Fruit fly (Drosophila melanogaster) whole organism, embryonic: ENCODE measurements around the gene RpL34b.

ENCODE experiments used
- Bteb2 ChIP-seq: fragments of 200-800 bp; sonication (Bioruptor generic); optimal IDR thresholded peaks from 2 replicates; lab custom pipeline; 2016; ENCODE audit warnings: missing biosample characterization, missing genetic modification characterization
- CG10274 ChIP-seq: fragments of 200-800 bp; sonication (Bioruptor generic); optimal IDR thresholded peaks from 3 replicates; lab custom pipeline; 2017; ENCODE audit warnings: missing biosample characterization, mild to moderate bottlenecking, missing genetic modification characterization
- CG10979 ChIP-seq: fragments of 200-800 bp; sonication (Bioruptor generic); optimal IDR thresholded peaks from 2 replicates; lab custom pipeline; 2018; ENCODE audit warnings: missing biosample characterization, mild to moderate bottlenecking, missing genetic modification characterization, moderate library complexity
- CG12071 ChIP-seq: fragments of 200-800 bp; sonication (Bioruptor generic); optimal IDR thresholded peaks from 3 replicates; lab custom pipeline; 2018; ENCODE audit warnings: missing biosample characterization, mild to moderate bottlenecking, missing genetic modification characterization
- CG1233 ChIP-seq: fragments of 200-800 bp; sonication (Bioruptor generic); optimal IDR thresholded peaks from 4 replicates; lab custom pipeline; 2018; ENCODE audit warnings: missing biosample characterization, mild to moderate bottlenecking, missing genetic modification characterization
- CG13123 ChIP-seq: fragments of 200-800 bp; sonication (Bioruptor generic); optimal IDR thresholded peaks from 2 replicates; lab custom pipeline; 2016; ENCODE audit warnings: missing biosample characterization, missing genetic modification characterization
- CG14050 ChIP-seq: fragments of 200-800 bp; sonication (Bioruptor generic); IDR thresholded peaks from 3 replicates; pipeline ENCODE4 v1.3.6; 2022; ENCODE audit warnings: missing biosample characterization, missing genetic modification characterization
- CG14667 ChIP-seq: fragments of 200-800 bp; sonication (Bioruptor generic); IDR thresholded peaks from 2 replicates; pipeline ENCODE4 v1.3.6; 2022; ENCODE audit warnings: missing biosample characterization, missing genetic modification characterization
- CG2199 ChIP-seq: fragments of 200-800 bp; sonication (Bioruptor generic); IDR thresholded peaks from 3 replicates; pipeline ENCODE4 v1.3.6; 2022; ENCODE audit warnings: missing biosample characterization, missing genetic modification characterization
- CG2202 ChIP-seq: fragments of 200-800 bp; sonication (Bioruptor generic); optimal IDR thresholded peaks from 2 replicates; lab custom pipeline; 2018; ENCODE audit warnings: missing biosample characterization, mild to moderate bottlenecking, missing genetic modification characterization
- CG2678 ChIP-seq: fragments of 200-800 bp; sonication (Bioruptor generic); optimal IDR thresholded peaks from 3 replicates; lab custom pipeline; 2019; ENCODE audit warnings: missing biosample characterization, mild to moderate bottlenecking, missing genetic modification characterization, moderate library complexity
- CG2712 ChIP-seq: fragments of 200-800 bp; optimal IDR thresholded peaks from 3 replicates; lab custom pipeline; 2019; ENCODE audit warnings: missing biosample characterization, mild to moderate bottlenecking, missing genetic modification characterization, moderate library complexity
- CG3065 ChIP-seq: fragments of 200-800 bp; sonication (Bioruptor generic); optimal IDR thresholded peaks from 2 replicates; lab custom pipeline; 2016; ENCODE audit warnings: missing biosample characterization, missing genetic modification characterization
- CG32772 ChIP-seq: fragments of 200-800 bp; sonication (Bioruptor generic); IDR thresholded peaks from 2 replicates; pipeline ENCODE4 v1.3.6; 2022; ENCODE audit warnings: missing biosample characterization, missing genetic modification characterization
- CG43689 ChIP-seq: fragments of 200-800 bp; sonication (Bioruptor generic); IDR thresholded peaks from 2 replicates; pipeline ENCODE4 v1.3.6; 2022; ENCODE audit warnings: missing biosample characterization, missing genetic modification characterization
- CG6175 ChIP-seq: fragments of 200-800 bp; sonication (Bioruptor generic); IDR thresholded peaks from 3 replicates; pipeline ENCODE4 v1.3.6; 2022; ENCODE audit warnings: missing biosample characterization, missing genetic modification characterization
- CG7839 ChIP-seq: fragments of 200-800 bp; sonication (Bioruptor generic); optimal IDR thresholded peaks from 3 replicates; lab custom pipeline; 2018; ENCODE audit warnings: missing biosample characterization, mild to moderate bottlenecking, missing genetic modification characterization, moderate library complexity
- Dref ChIP-seq: fragments of 200-800 bp; sonication (Bioruptor generic); IDR thresholded peaks from 2 replicates; pipeline ENCODE4 v1.3.6; 2022; ENCODE audit warnings: missing biosample characterization, missing genetic modification characterization
- Ets65A ChIP-seq: fragments of 200-800 bp; sonication (Bioruptor generic); peaks from one replicate; lab custom pipeline; 2016; ENCODE audit warnings: missing biosample characterization, missing genetic modification characterization
- H15 ChIP-seq: fragments of 200-800 bp; sonication (Bioruptor generic); IDR thresholded peaks from 3 replicates; pipeline ENCODE4 v1.3.6; 2022; ENCODE audit warnings: missing biosample characterization, missing genetic modification characterization
- HLH4C ChIP-seq: fragments of 200-800 bp; sonication (Bioruptor generic); IDR thresholded peaks from 3 replicates; pipeline ENCODE4 v1.3.6; 2022; ENCODE audit warnings: missing biosample characterization, missing genetic modification characterization; ENCODE audit not compliant: partially characterized antibody
- Lhr ChIP-seq: fragments of 200-800 bp; sonication (Bioruptor generic); optimal IDR thresholded peaks from 3 replicates; lab custom pipeline; 2017; ENCODE audit warnings: mild to moderate bottlenecking, missing biosample characterization, missing genetic modification reagents, missing genetic modification characterization
- Lpt ChIP-seq: fragments of >200 bp; optimal IDR thresholded peaks from 2 replicates; lab custom pipeline; 2018; ENCODE audit warnings: missing biosample characterization, missing genetic modification characterization
- Med ChIP-seq: fragments of 200-800 bp; sonication (Bioruptor generic); peaks from one replicate; lab custom pipeline; 2016; ENCODE audit warnings: missing biosample characterization, missing genetic modification characterization, mild to moderate bottlenecking, inconsistent platforms, moderate library complexity
- NC2β ChIP-seq: fragments of 200-800 bp; sonication (Bioruptor generic); optimal IDR thresholded peaks from 2 replicates; lab custom pipeline; 2016; ENCODE audit warnings: missing biosample characterization, missing genetic modification characterization
- PHDP ChIP-seq: fragments of 200-800 bp; sonication (Bioruptor generic); optimal IDR thresholded peaks from 3 replicates; lab custom pipeline; 2018; ENCODE audit warnings: missing biosample characterization, mild to moderate bottlenecking, missing genetic modification characterization, moderate library complexity
- Six4 ChIP-seq: fragments of 200-800 bp; sonication (Bioruptor generic); optimal IDR thresholded peaks from 2 replicates; lab custom pipeline; 2016; ENCODE audit warnings: missing biosample characterization, missing genetic modification characterization
- Sry-δ ChIP-seq: fragments of 200-800 bp; sonication (Bioruptor generic); optimal IDR thresholded peaks from 2 replicates; lab custom pipeline; 2016; ENCODE audit warnings: missing biosample characterization, missing genetic modification characterization
- Trl ChIP-seq, 3 experiments: fragments of >200 bp in 2 of 3; fragments of 200-800 bp in 1 of 3; sonication (Bioruptor generic) in 1 of 3; optimal IDR thresholded peaks; 2 replicates in 1 of 3; 3 replicates in 2 of 3; lab custom pipeline; 2016 to 2017; ENCODE audit warnings: missing biosample characterization in 1 of 3, missing genetic modification characterization in 1 of 3
- Usf ChIP-seq: fragments of 200-800 bp; sonication (Bioruptor generic); optimal IDR thresholded peaks from 2 replicates; lab custom pipeline; 2017; ENCODE audit warnings: missing genotype, missing biosample characterization, missing genetic modification characterization
- bigmax ChIP-seq: fragments of 200-800 bp; sonication (Bioruptor generic); optimal IDR thresholded peaks from 2 replicates; lab custom pipeline; 2018; ENCODE audit warnings: missing biosample characterization, mild to moderate bottlenecking, missing genetic modification characterization
- br ChIP-seq: fragments of >200 bp; optimal IDR thresholded peaks from 2 replicates; lab custom pipeline; 2017
- bsh ChIP-seq, 2 experiments: fragments of 200-800 bp; sonication (Bioruptor generic); optimal IDR thresholded peaks; 2 replicates each; lab custom pipeline; 2017 to 2018; ENCODE audit warnings: mild to moderate bottlenecking in 2 of 2, missing biosample characterization in 2 of 2, missing genetic modification characterization in 2 of 2, moderate library complexity in 1 of 2
- cato ChIP-seq: fragments of 200-800 bp; sonication (Bioruptor generic); optimal IDR thresholded peaks from 2 replicates; lab custom pipeline; 2016; ENCODE audit warnings: missing biosample characterization, missing genetic modification characterization, borderline replicate concordance
- corto ChIP-seq: fragments of 200-800 bp; sonication (Bioruptor generic); optimal IDR thresholded peaks from 2 replicates; lab custom pipeline; 2016; ENCODE audit warnings: missing biosample characterization, mild to moderate bottlenecking, missing genetic modification characterization, moderate library complexity
- dan ChIP-seq: fragments of 200-800 bp; sonication (Bioruptor generic); IDR thresholded peaks from 2 replicates; pipeline ENCODE4 v1.3.6; 2022; ENCODE audit warnings: missing biosample characterization, missing genetic modification characterization
- dmrt99B ChIP-seq: fragments of 200-800 bp; sonication (Bioruptor generic); optimal IDR thresholded peaks from 2 replicates; lab custom pipeline; 2018; ENCODE audit warnings: missing biosample characterization, mild to moderate bottlenecking, missing genetic modification characterization, moderate library complexity
- grau ChIP-seq: fragments of 200-800 bp; optimal IDR thresholded peaks from 3 replicates; lab custom pipeline; 2019; ENCODE audit warnings: missing biosample characterization, mild to moderate bottlenecking, missing genetic modification characterization, moderate library complexity
- hbn ChIP-seq: fragments of 200-800 bp; sonication (Bioruptor generic); IDR thresholded peaks from 2 replicates; pipeline ENCODE4 v1.3.6; 2022; ENCODE audit warnings: missing biosample characterization, missing genetic modification characterization; ENCODE audit not compliant: partially characterized antibody
- jigr1 ChIP-seq: fragments of 200-800 bp; sonication (Bioruptor generic); IDR thresholded peaks from 3 replicates; pipeline ENCODE4 v1.3.6; 2022; ENCODE audit warnings: missing biosample characterization, missing genetic modification characterization
- kah ChIP-seq: fragments of 200-800 bp; sonication (Bioruptor generic); optimal IDR thresholded peaks from 2 replicates; lab custom pipeline; 2018; ENCODE audit warnings: missing biosample characterization, mild to moderate bottlenecking, missing genetic modification characterization
- p53 ChIP-seq: fragments of 200-800 bp; sonication (Bioruptor generic); optimal IDR thresholded peaks from 2 replicates; lab custom pipeline; 2016; ENCODE audit warnings: missing biosample characterization, missing genetic modification characterization
- pita ChIP-seq: fragments of 200-800 bp; sonication (Bioruptor generic); optimal IDR thresholded peaks from 2 replicates; lab custom pipeline; 2017; ENCODE audit warnings: missing biosample characterization, mild to moderate bottlenecking, missing genetic modification characterization
- psq ChIP-seq: fragments of 200-800 bp; sonication (Bioruptor generic); optimal IDR thresholded peaks from 2 replicates; lab custom pipeline; 2017; ENCODE audit warnings: missing biosample characterization, missing genetic modification characterization
- repo ChIP-seq: fragments of 200-800 bp; sonication (Bioruptor generic); optimal IDR thresholded peaks from 2 replicates; lab custom pipeline; 2016; ENCODE audit warnings: missing biosample characterization, missing genetic modification characterization
- sd ChIP-seq: fragments of 200-800 bp; sonication (Bioruptor generic); optimal IDR thresholded peaks from 3 replicates; lab custom pipeline; 2018; ENCODE audit warnings: missing biosample characterization, mild to moderate bottlenecking, missing genetic modification characterization, moderate library complexity
- sens-2 ChIP-seq: fragments of 200-800 bp; sonication (Bioruptor generic); IDR thresholded peaks from 2 replicates; pipeline ENCODE4 v1.3.6; 2022; ENCODE audit warnings: missing biosample characterization, missing genetic modification characterization
- slp2 ChIP-seq: fragments of 200-800 bp; sonication (Bioruptor generic); optimal IDR thresholded peaks from 2 replicates; lab custom pipeline; 2016; ENCODE audit warnings: missing biosample characterization, missing genetic modification characterization
- sr ChIP-seq: fragments of 200-800 bp; sonication (Bioruptor generic); IDR thresholded peaks from 3 replicates; pipeline ENCODE4 v1.3.6; 2022; ENCODE audit warnings: missing biosample characterization, missing genetic modification characterization
- stc ChIP-seq: fragments of 200-800 bp; sonication (Bioruptor generic); IDR thresholded peaks from 2 replicates; pipeline ENCODE4 v1.3.6; 2022; ENCODE audit warnings: missing biosample characterization, missing genetic modification characterization
- unpg ChIP-seq: fragments of 200-800 bp; sonication (Bioruptor generic); optimal IDR thresholded peaks from 3 replicates; lab custom pipeline; 2018; ENCODE audit warnings: missing biosample characterization, mild to moderate bottlenecking, missing genetic modification characterization, moderate library complexity
- vvl ChIP-seq: fragments of 200-800 bp; sonication (Bioruptor generic); IDR thresholded peaks from 2 replicates; pipeline ENCODE4 v1.3.6; 2022; ENCODE audit warnings: missing biosample characterization, missing genetic modification characterization

RpL34b gene

DNA sequence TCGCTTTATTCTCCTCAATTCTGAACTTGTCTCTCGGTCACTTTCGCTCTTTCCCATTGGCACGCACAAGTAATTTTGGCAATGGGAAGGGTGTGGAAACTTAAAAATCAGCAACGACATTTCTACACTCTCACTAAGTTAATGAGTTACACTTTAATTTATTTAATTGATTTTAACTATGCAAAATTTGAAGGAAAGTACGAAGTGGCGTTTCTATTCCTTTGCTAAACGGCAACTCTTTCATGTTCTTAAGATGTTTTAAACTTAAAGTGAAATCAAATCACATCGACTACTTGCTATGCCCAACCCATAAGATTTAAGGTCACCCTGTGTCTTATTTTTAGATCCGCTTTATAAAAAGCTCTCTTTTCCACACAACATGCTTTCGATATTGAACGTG is 30.6 kb downstream of the RpL34b start (continued):
- TF ChIP-seq CG12071 (GFP tag; lab: Kevin White, UChicago) (peak; percentile 19), bsh (GFP tag; optimal IDR thresholded peaks at IDR 0.05; lab: Kevin White, UChicago) (no peak), CG32772 (GFP tag; lab: Robert Waterston, UW) (peak; percentile 44; the same call in 1 of the 2 replicates), repo (GFP tag; lab: Kevin White, UChicago) (no peak), psq (GFP tag; lab: Kevin White, UChicago) (no peak), corto (GFP tag; lab: Kevin White, UChicago) (no peak), Lhr (no peak), HLH4C (no peak), Dref (GFP tag; lab: Robert Waterston, UW) (no peak), bigmax (no peak), cato (no peak), CG2678 (tag; lab: Kevin White, UChicago) (peak; percentile 75), Lpt (GFP tag; lab: Kevin White, UChicago) (no peak), Sry-δ (GFP tag; lab: Kevin White, UChicago) (no peak), Usf (no peak), dan (GFP tag; lab: Robert Waterston, UW) (no peak), CG2199 (no peak), CG7839 (tag; lab: Kevin White, UChicago) (peak; percentile 60), sr (GFP tag; lab: Robert Waterston, UW) (no peak), CG13123 (GFP tag; lab: Kevin White, UChicago) (no peak), Six4 (GFP tag; lab: Kevin White, UChicago) (peak; percentile 22), p53 (GFP tag; lab: Kevin White, UChicago) (no peak), CG10274 (no peak), CG10979 (tag; lab: Kevin White, UChicago) (no peak), CG14050 (GFP tag; lab: Robert Waterston, UW) (peak; percentile 57; the same call in 2 of the 3 replicates), CG6175 (no peak), slp2 (GFP tag; lab: Kevin White, UChicago) (peak; percentile 12), sens-2 (GFP tag; lab: Robert Waterston, UW) (no peak), unpg (GFP tag; lab: Kevin White, UChicago) (peak; percentile 65), grau (peak; percentile 74), CG2202 (tag; lab: Kevin White, UChicago) (no peak), jigr1 (no peak), dmrt99B (tag; lab: Kevin White, UChicago) (peak; percentile 68), CG2712 (tag; lab: Kevin White, UChicago) (peak; percentile 45), NC2β (GFP tag; lab: Kevin White, UChicago) (no peak), Med (GFP tag; lab: Kevin White, UChicago) (peak; percentile 86), kah (no peak), hbn (GFP tag; lab: Robert Waterston, UW) (no peak), H15 (GFP tag; lab: Robert Waterston, UW) (no peak), br (lab: Kevin White, UChicago) (no peak), CG14667 (GFP tag; lab: Robert Waterston, UW) (0 out of 2 replicates have a peak, but pooled peaks have one; percentile 39), Trl (optimal IDR thresholded peaks at IDR 0.05; lab: Kevin White, UChicago) (peak in 1 of 2 experiments; percentile 14), Trl (GFP tag; optimal IDR thresholded peaks at IDR 0.05; lab: Kevin White, UChicago) (no peak), Bteb2 (GFP tag; lab: Kevin White, UChicago) (peak; percentile 61), PHDP (tag; lab: Kevin White, UChicago) (peak; percentile 69), CG3065 (GFP tag; lab: Kevin White, UChicago) (no peak), Ets65A (GFP tag; lab: Kevin White, UChicago) (no peak), stc (GFP tag; lab: Robert Waterston, UW) (peak; percentile 73), pita (GFP tag; lab: Kevin White, UChicago) (no peak), CG43689 (peak; percentile 48; the same call in 1 of the 2 replicates), sd (tag; lab: Kevin White, UChicago) (peak; percentile 53), CG1233 (GFP tag; lab: Kevin White, UChicago) (peak; percentile 32), vvl (peak; percentile 54; the same call in 1 of the 2 replicates)
